Worm (Caenorhabditis elegans): ENCODE results near the gene T24H7.8.

T24H7.8 gene

DNA sequence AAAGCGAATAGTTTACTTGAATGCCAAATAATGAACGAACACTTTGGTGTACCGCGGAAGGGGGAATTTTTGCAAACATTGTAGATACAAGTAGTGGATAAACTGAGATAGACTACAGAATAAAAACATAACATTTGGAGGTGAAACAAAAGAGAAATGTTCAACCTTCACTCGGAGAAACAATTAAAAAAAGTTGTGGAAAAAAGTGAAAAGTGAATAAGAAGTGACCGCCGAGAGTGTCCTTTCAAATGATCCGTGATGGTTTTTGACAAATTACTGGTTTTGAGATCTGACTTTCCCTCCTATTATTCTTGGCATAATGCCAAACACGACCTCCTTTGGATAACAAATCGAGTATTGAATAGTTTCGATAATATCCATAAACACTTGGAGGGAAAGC, 18.1 kb upstream of the T24H7.8 start:
- TF ChIP-seq nhr-19 (GFP tag; conservative IDR thresholded peaks at IDR 0.05) = no peak
- no peak for TF ChIP-seq nhr-84 (tag; optimal IDR thresholded peaks at IDR 0.05)
- TF ChIP-seq blmp-1 (tag; optimal IDR thresholded peaks at IDR 0.05) = peak; percentile 81
- TF ChIP-seq nhr-85 (tag) = peak; percentile 57
- TF ChIP-seq alr-1 (tag; optimal IDR thresholded peaks at IDR 0.05; ENCODE audit: borderline replicate concordance) = no peak

DNA sequence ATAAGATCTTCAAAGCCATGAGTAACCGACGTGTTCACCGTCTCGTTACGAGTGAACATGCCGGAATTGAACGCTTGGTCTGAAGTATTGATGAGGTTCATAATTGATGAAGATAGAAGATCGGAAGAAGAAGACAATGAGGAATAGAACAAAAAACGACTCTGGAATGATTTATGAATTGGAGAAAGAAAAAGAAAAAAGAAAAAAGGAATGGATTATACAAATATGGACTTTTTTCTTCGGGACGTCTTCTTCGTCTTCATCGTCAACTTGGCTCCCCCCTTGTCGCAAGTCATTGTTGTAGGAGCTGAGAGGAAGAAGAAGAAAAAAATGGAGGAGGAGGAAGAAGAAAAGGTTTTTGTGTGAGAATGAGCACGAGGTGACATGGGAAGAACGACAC, 14.9 kb upstream of the T24H7.8 start, which contains the start of gene srsy-2:
TSS of gene srsy-2 (minus strand) at position 101 of the 400 bp plus-strand sequence.
- TF ChIP-seq unc-86 (tag; optimal IDR thresholded peaks at IDR 0.05) (peak; percentile 15), lin-14 (GFP tag; optimal IDR thresholded peaks at IDR 0.05) (peak; percentile 36), irx-1 (tag; optimal IDR thresholded peaks at IDR 0.05) (no peak), jun-1 (tag; optimal IDR thresholded peaks at IDR 0.05) (no peak)

DNA sequence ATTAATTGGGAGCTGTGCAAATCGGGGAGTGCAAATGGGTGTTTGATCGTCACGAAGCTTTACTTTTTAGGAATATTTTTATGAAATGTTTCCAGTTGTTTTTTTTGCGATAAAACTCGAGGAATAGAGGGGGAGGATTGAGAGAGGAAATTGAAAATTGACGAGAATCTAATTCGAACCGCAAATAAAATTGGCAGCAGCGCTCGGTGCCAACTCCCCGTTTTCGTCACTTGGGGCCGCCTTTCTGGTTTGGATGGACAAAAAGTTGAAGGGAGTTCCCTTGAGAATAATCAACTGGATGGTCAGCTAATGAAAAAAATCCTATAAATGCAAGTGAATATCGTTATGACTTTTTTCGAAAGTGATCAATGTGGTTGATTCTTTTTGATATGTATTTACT, 11.7 kb upstream of the T24H7.8 start:
- TF ChIP-seq lin-14 (GFP tag; optimal IDR thresholded peaks at IDR 0.05) (peak; percentile 64), rnt-1 (tag; optimal IDR thresholded peaks at IDR 0.05) (no peak)

DNA sequence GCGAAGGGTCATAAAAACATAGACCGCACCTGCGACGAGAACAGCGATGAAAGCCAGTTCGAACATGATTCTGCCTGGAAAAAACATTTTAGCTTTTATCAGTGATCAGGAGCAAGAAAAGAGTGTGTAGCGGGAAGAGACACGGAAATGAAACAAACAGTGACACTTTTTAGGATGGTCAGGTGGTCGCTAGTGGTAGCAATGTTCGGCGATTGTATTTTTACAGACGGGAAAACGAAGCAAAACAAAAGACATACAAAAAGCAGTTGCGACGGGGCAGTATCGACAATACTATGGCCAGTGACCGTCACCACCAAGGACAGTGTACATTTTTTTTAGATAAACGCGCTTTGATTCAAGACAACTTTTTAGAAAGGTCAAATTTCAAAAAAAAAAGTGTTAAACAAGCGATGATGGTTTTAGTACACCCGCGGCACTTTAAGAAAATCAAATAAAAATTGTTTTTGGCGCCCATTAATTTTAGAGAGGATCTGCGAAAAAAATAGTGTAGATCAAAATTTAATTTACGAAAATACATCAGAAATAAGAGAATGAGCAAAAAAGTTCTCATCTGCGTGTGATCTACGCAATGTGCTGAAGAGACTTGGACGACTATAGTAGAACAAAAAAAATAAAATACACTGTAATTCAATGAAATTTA, 6.3 kb upstream of the T24H7.8 start, which contains the start of gene T24H7.9:
TSS of gene T24H7.9 (minus strand) at position 74 of the 661 bp plus-strand sequence.
- TF ChIP-seq lin-14 (GFP tag; optimal IDR thresholded peaks at IDR 0.05) (no peak), ets-5 (GFP tag; IDR thresholded peaks at IDR 0.05) (no peak), blmp-1 (tag; optimal IDR thresholded peaks at IDR 0.05) (no peak), C16A3.4 (tag; optimal IDR thresholded peaks at IDR 0.05) (no peak), nhr-47 (tag; optimal IDR thresholded peaks at IDR 0.05) (no peak), dpl-1 (GFP tag; optimal IDR thresholded peaks at IDR 0.05) (no peak), efl-1 (optimal IDR thresholded peaks at IDR 0.05) (no peak), efl-1 (GFP tag; optimal IDR thresholded peaks at IDR 0.05 in 1 of 2) (no peak), irx-1 (tag; optimal IDR thresholded peaks at IDR 0.05) (no peak), lin-13 (GFP tag; optimal IDR thresholded peaks at IDR 0.05) (no peak), vab-15 (tag; optimal IDR thresholded peaks at IDR 0.05) (no peak), F16B12.6 (tag; optimal IDR thresholded peaks at IDR 0.05) (no peak), fkh-4 (tag; optimal IDR thresholded peaks at IDR 0.05; ENCODE audit: borderline replicate concordance) (no peak)

DNA sequence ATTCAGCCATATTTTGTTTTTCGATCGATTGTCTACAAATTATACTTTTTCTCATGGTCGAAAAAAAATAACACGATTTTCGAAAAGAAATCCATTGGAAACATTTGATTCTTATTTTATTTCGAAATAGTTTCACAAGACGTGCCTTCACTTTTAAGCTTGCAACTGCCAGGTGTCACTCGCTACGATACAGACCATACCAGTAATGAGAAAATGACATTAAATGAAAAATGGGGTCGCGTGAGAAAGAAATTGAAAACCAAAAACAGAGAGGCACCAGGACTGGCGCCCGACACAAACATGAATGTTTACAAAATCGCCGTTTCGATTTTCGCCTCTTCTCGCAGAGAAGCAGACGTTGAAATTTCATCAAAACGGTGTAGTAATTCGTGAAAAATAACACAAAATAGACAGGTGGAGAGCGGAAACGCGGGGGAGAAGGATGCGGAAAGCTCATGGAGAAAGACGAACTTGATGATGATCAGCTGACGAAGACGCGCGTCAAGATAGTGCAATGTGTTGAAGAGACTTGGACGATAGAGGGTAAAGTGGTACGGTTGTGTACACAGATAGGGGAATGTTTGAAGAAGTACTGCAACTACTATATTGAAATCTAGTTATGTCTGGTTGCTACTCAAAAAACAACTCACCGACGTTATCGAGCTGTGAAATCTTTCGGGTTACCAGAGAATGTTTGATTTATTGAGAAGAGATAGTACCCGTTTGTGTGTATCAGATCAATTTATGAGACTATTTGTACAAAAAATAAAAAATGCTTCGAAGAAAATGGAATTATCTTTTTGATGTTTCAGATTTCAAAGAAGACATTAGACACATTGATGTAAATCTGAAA, 5.5 kb upstream of the T24H7.8 start:
- TF ChIP-seq elt-2 (tag; optimal IDR thresholded peaks at IDR 0.05) = no peak
- no peak for TF ChIP-seq ceh-88 (GFP tag; IDR thresholded peaks at IDR 0.05)
- peak; percentile 6 for TF ChIP-seq snu-23 (GFP tag; optimal IDR thresholded peaks at IDR 0.05)
- no peak for TF ChIP-seq lin-15B (tag; optimal IDR thresholded peaks at IDR 0.05)
- no peak for TF ChIP-seq fkh-8 (tag; optimal IDR thresholded peaks at IDR 0.05)
- no peak for TF ChIP-seq fos-1 (tag; optimal IDR thresholded peaks at IDR 0.05)
- TF ChIP-seq elt-3 (tag; optimal IDR thresholded peaks at IDR 0.05) = peak in 1 of 6 experiments; percentile 35
- no peak for TF ChIP-seq lir-3 (tag; optimal IDR thresholded peaks at IDR 0.05; ENCODE audit: poor library complexity)
- no peak for TF ChIP-seq Y116A8C.19 (tag; optimal IDR thresholded peaks at IDR 0.05; ENCODE audit: borderline replicate concordance)
- TF ChIP-seq blmp-1 (tag; optimal IDR thresholded peaks at IDR 0.05) = peak; percentile 78
- peak; percentile 19 for TF ChIP-seq nhr-71 (tag; optimal IDR thresholded peaks at IDR 0.05)
- TF ChIP-seq zip-4 (GFP tag; optimal IDR thresholded peaks at IDR 0.05) = no peak
- no peak for TF ChIP-seq skn-1 (tag; optimal IDR thresholded peaks at IDR 0.05)
- TF ChIP-seq ces-1 (GFP tag; optimal IDR thresholded peaks at IDR 0.05) = no peak
- TF ChIP-seq ztf-11 (tag; optimal IDR thresholded peaks at IDR 0.05) = no peak
- TF ChIP-seq snpc-4 (tag; optimal IDR thresholded peaks at IDR 0.05) = no peak
- no peak for TF ChIP-seq C34B4.2 (tag; optimal IDR thresholded peaks at IDR 0.05)
- peak; percentile 83 for TF ChIP-seq nhr-85 (tag)
- TF ChIP-seq mep-1 (tag; optimal IDR thresholded peaks at IDR 0.05) = no peak
- TF ChIP-seq unc-86 (tag; optimal IDR thresholded peaks at IDR 0.05) = no peak
- no peak for TF ChIP-seq pqm-1 (tag; optimal IDR thresholded peaks at IDR 0.05)
- TF ChIP-seq lsy-2 (tag; optimal IDR thresholded peaks at IDR 0.05) = peak in 1 of 2 experiments; percentile 30
- TF ChIP-seq lin-14 (GFP tag; optimal IDR thresholded peaks at IDR 0.05) = peak; percentile 54
- no peak for TF ChIP-seq nhr-84 (tag; optimal IDR thresholded peaks at IDR 0.05)
- TF ChIP-seq nhr-77 (tag; optimal IDR thresholded peaks at IDR 0.05) = no peak
- no peak for TF ChIP-seq nhr-19 (GFP tag; conservative IDR thresholded peaks at IDR 0.05)
- no peak for TF ChIP-seq mab-9 (GFP tag; IDR thresholded peaks at IDR 0.05)
- TF ChIP-seq ceh-90 (tag; optimal IDR thresholded peaks at IDR 0.05) = no peak
